Fruit fly (Drosophila melanogaster) whole organism: ENCODE results near the gene CG4896.

ENCODE experiments used
- Dll ChIP-seq: fragments of >200 bp; optimal IDR thresholded peaks from 2 replicates; lab custom pipeline; 2017
- pan ChIP-seq: fragments of >200 bp; optimal IDR thresholded peaks from 2 replicates; lab custom pipeline; 2017
- usp ChIP-seq: fragments of >200 bp; optimal IDR thresholded peaks from 2 replicates; lab custom pipeline; 2017; ENCODE audit warnings: missing biosample characterization, missing genetic modification characterization, mixed read lengths

- TF ChIP-seq usp (GFP tag; lab: Kevin White, UChicago) (no peak), pan (no peak), Dll (lab: Kevin White, UChicago) (no peak)
Observed at dm6 chr2L:1218993-1219392, 41.5 kb downstream of the CG4896 start, which contains the start of gene CG42329.
